Worm (Caenorhabditis elegans): ENCODE results near the gene F56B3.6.

- TF ChIP-seq chd-7 (tag; optimal IDR thresholded peaks at IDR 0.05) (no peak), unc-130 (GFP tag; optimal IDR thresholded peaks at IDR 0.05) (no peak), mel-28 (tag; optimal IDR thresholded peaks at IDR 0.05; ENCODE audit: borderline replicate concordance) (no peak), F49E8.2 (tag; optimal IDR thresholded peaks at IDR 0.05; ENCODE audit: insufficient read depth) (no peak)
Measured at ce11 chrIV:804802-805201, 16.9 kb downstream of the F56B3.6 start, which contains the start of gene Y55F3BL.4.
